Fruit fly (Drosophila melanogaster) S2 (cell line): ENCODE results near the gene Nup37.
A peak's percentile ranks its signal among the peaks of the same experiment; 100 is the strongest.

ENCODE experiments used
- CG8478 ChIP-seq: fragments of >200 bp; optimal IDR thresholded peaks from 2 replicates; lab custom pipeline; 2018
- CTCF ChIP-seq, 2 experiments: fragments of >200 bp; optimal IDR thresholded peaks; 2 replicates each; lab custom pipeline; 2018

Gene Nup37

dm6 chr3R:25247379-25247869 lies at the start of gene Nup37, which contains the start of gene RpS27:
Gene Nup37, plus strand, starts transcription at chr3R:25247658.
Gene RpS27, minus strand, starts transcription at chr3R:25247514.
- peak in 1 of 2 experiments; percentile 31 for TF ChIP-seq CTCF (optimal IDR thresholded peaks at IDR 0.05; lab: Kevin White, UChicago)
- TF ChIP-seq CG8478 (lab: Kevin White, UChicago), result no peak

DNA sequence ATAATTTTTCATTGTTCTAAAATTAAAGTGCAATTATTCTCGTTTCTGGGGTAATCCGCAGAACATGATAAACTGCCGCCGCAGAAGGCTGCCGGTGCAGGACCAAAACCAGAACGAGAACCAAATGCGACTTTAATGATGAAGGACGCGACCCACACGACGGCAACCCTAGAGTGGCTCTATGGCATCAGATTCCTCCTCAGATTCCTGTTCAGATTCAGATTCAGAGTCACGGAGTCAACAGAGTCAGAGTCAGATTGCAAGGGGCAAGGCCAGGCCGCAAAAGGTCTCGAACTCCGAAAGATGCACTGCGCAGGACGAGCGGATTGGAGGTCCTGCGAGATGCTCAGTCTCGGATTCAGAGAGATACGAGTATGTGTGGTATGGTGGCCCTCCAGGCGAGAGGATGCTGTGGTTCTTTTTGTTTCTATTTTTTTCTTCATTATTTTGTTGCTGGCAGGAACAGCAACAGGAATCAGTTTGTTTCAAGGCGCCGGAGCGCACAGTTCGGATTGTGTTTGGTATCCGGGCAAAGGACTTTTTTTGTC lies 48.1 kb upstream of the Nup37 start, which contains the start of gene CG13654:
Gene CG13654, plus strand, starts transcription at position 498 of the 548 bp plus-strand sequence.
- TF ChIP-seq CTCF (optimal IDR thresholded peaks at IDR 0.05; lab: Kevin White, UChicago), result no peak
- no peak for TF ChIP-seq CG8478 (lab: Kevin White, UChicago)

DNA sequence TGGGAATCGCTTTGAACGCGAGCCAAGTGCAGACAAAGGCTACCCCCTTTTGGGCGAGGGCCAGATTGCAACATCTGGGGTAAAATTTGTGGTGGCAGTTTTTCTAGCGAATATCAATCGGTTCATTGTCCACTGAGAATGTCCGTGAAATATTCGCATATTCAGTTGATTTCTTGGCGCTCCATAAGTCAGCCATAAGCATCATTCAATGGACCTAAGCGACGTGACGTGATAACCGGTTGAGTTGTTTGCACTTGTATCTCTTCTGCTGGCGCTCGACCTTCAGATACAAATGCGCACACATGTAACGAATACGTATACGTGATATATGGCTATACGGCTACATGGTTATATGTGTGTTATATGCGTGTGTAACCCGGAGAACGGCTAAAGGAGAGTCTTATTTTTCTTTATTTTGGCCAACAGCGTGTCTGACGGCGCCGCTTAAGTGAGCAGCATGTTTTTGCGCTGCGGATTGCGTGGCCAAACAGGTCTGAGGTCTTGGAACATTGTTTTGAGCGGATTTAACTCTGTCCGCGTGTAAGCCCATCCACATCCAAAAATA lies 42.0 kb upstream of the Nup37 start:
- TF ChIP-seq CG8478 (lab: Kevin White, UChicago), result no peak
- TF ChIP-seq CTCF (optimal IDR thresholded peaks at IDR 0.05; lab: Kevin White, UChicago), result no peak

dm6 chr3R:25207405-25208003 lies 40.0 kb upstream of the Nup37 start:
- TF ChIP-seq CG8478 (lab: Kevin White, UChicago) (no peak), CTCF (optimal IDR thresholded peaks at IDR 0.05; lab: Kevin White, UChicago) (no peak)

- TF ChIP-seq CTCF (optimal IDR thresholded peaks at IDR 0.05; lab: Kevin White, UChicago) (no peak), CG8478 (lab: Kevin White, UChicago) (no peak)
Observed at dm6 chr3R:25208042-25208766, 39.3 kb upstream of the Nup37 start, which contains the start of gene Cad96Ca. Gene Cad96Ca, minus strand, starts transcription at chr3R:25208283.

DNA sequence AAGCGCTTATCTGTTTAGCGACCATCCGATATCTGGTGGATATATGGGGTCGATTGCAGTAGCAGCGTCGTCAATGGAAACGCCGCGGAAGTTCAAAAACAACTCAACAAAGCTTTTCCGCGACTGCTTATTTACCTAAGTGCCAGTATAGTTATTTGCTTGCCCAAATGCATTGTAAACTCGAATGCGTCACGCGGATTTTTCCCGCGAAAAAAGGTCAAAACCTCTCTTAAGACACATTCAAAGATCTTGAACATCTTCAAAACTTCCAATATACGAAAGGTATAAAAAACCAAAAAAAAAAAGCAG lies 38.7 kb upstream of the Nup37 start:
- TF ChIP-seq CTCF (optimal IDR thresholded peaks at IDR 0.05; lab: Kevin White, UChicago) (no peak), CG8478 (lab: Kevin White, UChicago) (no peak)

DNA sequence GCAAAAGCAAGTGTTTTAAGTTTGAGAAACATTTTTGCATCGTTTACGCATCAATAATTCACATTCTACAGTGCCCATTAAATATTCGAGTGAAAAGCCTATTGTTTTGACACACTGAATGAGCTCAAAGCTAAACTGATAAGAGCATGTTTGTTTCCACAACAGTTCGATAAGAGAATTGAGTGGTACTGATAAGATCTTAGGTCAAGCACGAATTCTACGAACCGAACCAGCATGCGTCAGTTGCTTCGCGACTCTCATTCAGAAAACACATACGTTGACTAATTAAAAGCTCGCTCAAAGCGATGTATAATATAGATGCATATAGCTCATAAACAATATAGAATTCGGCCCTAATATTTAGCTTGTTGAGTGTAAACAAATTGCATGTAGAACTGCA lies 38.3 kb upstream of the Nup37 start:
- TF ChIP-seq CTCF (optimal IDR thresholded peaks at IDR 0.05; lab: Kevin White, UChicago) (no peak), CG8478 (lab: Kevin White, UChicago) (no peak)

DNA sequence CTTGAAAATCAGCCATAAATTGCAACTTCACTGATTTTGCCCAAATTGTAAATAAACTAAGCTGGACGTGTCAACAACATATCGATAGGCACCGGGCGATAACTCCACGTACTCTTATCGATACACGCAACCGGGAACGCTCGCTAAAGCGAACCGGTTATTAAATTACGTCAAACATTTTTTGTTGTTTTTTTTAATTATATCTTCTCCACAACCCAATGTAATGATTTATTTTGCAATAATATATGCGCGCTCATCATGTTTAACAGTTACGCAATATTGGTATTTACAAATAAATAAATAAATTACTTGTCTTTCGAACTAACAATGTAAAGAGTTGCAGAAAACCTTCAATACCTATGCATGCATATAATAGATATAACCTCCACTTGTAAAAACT lies 32.3 kb upstream of the Nup37 start, which contains the start of gene Saysd1:
Gene Saysd1, minus strand, starts transcription at position 66 of the 400 bp plus-strand sequence.
- no peak for TF ChIP-seq CTCF (optimal IDR thresholded peaks at IDR 0.05; lab: Kevin White, UChicago)
- TF ChIP-seq CG8478 (lab: Kevin White, UChicago), result no peak

DNA sequence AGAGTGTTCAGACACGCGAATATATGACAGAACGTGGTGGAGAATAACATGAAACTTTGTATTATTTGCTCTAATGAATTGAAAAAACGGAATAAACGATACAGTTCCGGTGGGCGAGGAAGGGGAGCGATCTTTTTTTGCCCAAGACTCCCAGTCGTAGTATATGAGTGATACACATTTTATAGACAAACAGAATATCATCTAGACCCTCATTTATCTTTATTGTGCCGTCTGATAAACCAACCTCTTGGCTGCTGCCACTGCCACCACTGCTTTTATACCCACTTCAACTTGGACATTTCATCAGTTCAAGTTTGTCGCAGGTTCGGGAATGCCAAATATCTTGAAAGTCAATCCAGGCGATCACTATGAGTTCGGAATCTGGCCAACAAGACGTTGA lies 31.5 kb upstream of the Nup37 start, which contains the start of gene CG31106:
Gene CG31106, plus strand, starts transcription at position 301 of the 400 bp plus-strand sequence.
- TF ChIP-seq CTCF (optimal IDR thresholded peaks at IDR 0.05; lab: Kevin White, UChicago) (no peak), CG8478 (lab: Kevin White, UChicago) (no peak)

DNA sequence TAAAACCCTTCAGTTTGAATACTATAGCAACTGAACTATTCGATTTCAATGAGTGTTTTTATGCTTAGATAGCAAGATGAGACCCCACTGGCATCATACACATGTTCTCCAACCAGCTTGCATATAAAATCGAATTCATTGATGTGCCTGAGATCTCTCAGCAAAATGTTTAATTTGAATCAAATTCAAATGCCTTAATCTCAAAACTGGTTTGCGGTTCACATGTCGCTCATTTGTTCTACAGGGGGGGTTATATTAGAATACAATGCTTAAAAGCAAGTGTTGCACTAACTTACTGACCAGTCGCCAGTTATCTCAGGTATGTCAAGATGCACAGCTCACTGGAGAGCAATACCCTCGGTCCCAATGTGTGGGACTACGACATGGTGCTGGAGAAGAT lies 28.4 kb upstream of the Nup37 start, which contains the start of gene CG31103:
Gene CG31103, plus strand, starts transcription at position 301 of the 400 bp plus-strand sequence.
- TF ChIP-seq CG8478 (lab: Kevin White, UChicago) (no peak), CTCF (optimal IDR thresholded peaks at IDR 0.05; lab: Kevin White, UChicago) (no peak)

DNA sequence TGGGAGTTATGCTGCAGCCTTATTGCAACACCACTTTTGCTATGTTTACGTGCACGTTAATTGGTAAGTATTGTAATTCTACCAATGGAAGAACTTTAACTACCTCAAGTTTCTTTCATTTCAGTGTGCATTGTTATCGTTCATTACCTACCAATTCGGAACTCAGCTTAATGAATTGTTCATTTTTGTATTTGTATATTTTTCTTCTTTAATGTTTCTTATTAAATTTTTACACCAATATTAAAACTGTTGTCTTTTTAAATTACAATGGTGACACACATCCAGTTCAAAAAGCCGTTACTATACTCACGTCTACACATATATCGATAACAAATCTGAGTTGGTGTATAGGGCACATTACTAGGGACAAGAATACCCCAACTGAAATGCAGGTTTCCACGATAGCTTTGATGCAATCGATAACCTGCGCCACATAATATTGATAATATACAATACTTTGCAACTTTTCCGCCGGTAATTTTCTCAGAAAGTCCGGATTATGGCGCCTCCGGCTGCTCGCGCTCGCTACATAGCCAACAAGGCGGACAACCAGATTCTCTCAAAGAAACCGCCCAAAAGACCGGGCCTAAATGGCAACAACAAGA lies 26.2 kb upstream of the Nup37 start, which contains the start of gene Alg9:
Gene Alg9, plus strand, starts transcription at position 387 of the 605 bp plus-strand sequence.
- TF ChIP-seq CG8478 (lab: Kevin White, UChicago) (no peak), CTCF (optimal IDR thresholded peaks at IDR 0.05; lab: Kevin White, UChicago) (peak in 1 of 2 experiments; percentile 2)

DNA sequence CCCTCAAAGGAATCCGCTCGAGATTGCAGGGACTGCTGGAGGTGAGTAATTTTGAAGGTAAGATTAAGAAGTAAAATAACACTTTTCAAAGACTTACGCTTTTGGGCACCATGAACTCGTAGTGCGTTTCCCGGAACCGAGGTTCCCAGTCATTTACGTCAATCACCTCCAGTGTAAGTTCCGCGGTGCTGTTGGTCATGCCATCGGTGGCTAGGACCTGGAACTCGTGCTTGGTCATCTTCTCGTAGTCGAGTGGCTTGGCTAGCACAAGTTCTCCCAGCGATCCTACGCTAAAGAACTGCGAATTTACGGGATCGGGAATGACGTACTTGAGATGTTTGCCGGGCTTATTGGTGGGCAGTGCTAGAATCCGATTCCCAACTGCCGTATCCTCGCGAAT lies 22.0 kb upstream of the Nup37 start:
- TF ChIP-seq CG8478 (lab: Kevin White, UChicago), result no peak
- no peak for TF ChIP-seq CTCF (optimal IDR thresholded peaks at IDR 0.05; lab: Kevin White, UChicago)

DNA sequence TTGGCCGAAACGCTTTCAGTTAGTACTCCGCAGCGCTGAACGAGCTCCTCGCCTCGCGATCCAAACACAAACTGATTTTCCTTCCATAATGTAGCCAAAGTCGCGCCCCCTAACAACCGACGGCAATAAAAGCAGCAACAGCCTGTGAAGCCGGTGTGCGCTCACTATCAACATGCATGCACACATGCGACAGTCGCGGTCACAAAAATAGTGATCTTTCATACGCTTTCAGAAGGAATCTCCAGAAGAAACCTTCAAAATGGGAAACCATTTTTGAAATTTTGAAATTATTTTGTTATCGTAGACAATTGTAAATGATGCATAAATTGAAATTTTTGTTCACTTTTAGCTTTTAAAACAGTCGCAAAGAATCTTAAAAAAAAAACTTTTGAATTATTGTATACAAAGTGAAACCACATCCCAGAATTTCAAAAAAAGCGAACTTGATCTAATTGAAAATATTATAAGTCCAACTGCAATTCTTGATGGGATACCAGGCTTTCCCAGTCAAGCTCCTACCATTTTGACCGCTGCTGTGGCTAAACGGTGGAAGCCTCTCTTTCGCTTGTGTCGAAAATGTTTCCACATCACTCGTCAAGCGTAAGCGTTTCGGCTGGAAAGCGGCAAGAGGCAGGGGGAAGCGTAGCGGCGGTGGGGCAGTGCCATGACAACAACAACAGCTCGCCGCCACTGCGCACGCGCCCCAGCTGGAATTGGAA lies 15.0 kb upstream of the Nup37 start, which contains the start of gene Cad96Cb:
Gene Cad96Cb, minus strand, starts transcription at position 51 of the 719 bp plus-strand sequence.
- TF ChIP-seq CG8478 (lab: Kevin White, UChicago) (no peak), CTCF (optimal IDR thresholded peaks at IDR 0.05; lab: Kevin White, UChicago) (no peak)
